Worm (Caenorhabditis elegans): ENCODE results near the gene frh-1.

The frh-1 gene

DNA sequence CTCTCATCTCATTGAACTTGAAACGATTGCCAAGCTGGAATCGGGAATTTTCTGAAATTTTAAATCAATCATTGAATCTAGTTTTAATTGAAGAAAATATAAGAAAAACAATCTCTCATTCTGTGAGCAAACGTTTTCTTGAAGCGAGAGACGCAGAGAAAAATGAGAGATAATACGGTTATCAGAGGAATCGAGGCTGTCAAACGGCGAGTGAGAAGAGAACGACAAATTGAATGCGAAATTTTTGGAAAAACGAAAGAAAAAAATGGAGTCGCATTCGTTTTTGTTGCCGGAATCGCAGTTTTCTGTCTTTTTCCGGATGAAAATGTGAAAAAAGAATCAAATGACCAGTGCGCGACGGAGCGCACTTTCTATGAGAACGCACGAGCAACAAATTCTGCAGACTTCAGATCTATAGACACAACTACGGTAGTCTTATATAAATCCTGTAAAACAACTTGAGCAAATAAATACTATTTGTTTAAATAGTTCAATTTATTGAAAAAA, 43.6 kb upstream of the frh-1 start, which contains the start of gene tex-2 (continued):
- TF ChIP-seq F49E8.2 (tag; optimal IDR thresholded peaks at IDR 0.05; ENCODE audit: borderline replicate concordance) (no peak), nhr-11 (tag; optimal IDR thresholded peaks at IDR 0.05) (no peak), T26A8.4 (GFP tag; IDR thresholded peaks at IDR 0.05) (no peak), vab-7 (GFP tag; IDR thresholded peaks at IDR 0.05) (no peak), madf-5 (GFP tag; IDR thresholded peaks at IDR 0.05) (no peak), nhr-48 (tag; optimal IDR thresholded peaks at IDR 0.05) (no peak), egl-43 (GFP tag; IDR thresholded peaks at IDR 0.05) (no peak), sdz-12 (GFP tag; optimal IDR thresholded peaks at IDR 0.05) (no peak), unc-62 (GFP tag; optimal IDR thresholded peaks at IDR 0.05 in 1 of 2) (no peak), unc-62 (tag; optimal IDR thresholded peaks at IDR 0.05) (no peak), ceh-44 (GFP tag; IDR thresholded peaks at IDR 0.05) (no peak), nhr-10 (tag; optimal IDR thresholded peaks at IDR 0.05) (no peak), spr-1 (tag; optimal IDR thresholded peaks at IDR 0.05) (no peak), attf-4 (tag; optimal IDR thresholded peaks at IDR 0.05) (no peak), daf-19 (GFP tag; conservative IDR thresholded peaks at IDR 0.05) (no peak), pha-4 (GFP tag; IDR thresholded peaks at IDR 0.05) (no peak), pha-4 (tag; optimal IDR thresholded peaks at IDR 0.05) (no peak), aly-2 (tag; optimal IDR thresholded peaks at IDR 0.05) (no peak), zfp-3 (GFP tag; conservative IDR thresholded peaks at IDR 0.05) (no peak), F26F4.8 (GFP tag; conservative IDR thresholded peaks at IDR 0.05) (no peak), arid-1 (GFP tag; conservative IDR thresholded peaks at IDR 0.05) (no peak), mep-1 (tag; optimal IDR thresholded peaks at IDR 0.05) (peak; percentile 53), mes-2 (tag; optimal IDR thresholded peaks at IDR 0.05; ENCODE audit: poor library complexity, severe bottlenecking) (peak; percentile 71), ztf-11 (tag; optimal IDR thresholded peaks at IDR 0.05) (no peak), dpl-1 (GFP tag; optimal IDR thresholded peaks at IDR 0.05) (peak; percentile 2), daf-16 (GFP tag; optimal IDR thresholded peaks at IDR 0.05) (no peak), daf-16 (tag; optimal IDR thresholded peaks at IDR 0.05) (peak; percentile 64), mdl-1 (tag; optimal IDR thresholded peaks at IDR 0.05) (peak in 1 of 2 experiments; percentile 24), snpc-1.2 (GFP tag; IDR thresholded peaks at IDR 0.05) (no peak), nhr-41 (GFP tag; IDR thresholded peaks at IDR 0.05) (no peak), lin-13 (GFP tag; optimal IDR thresholded peaks at IDR 0.05) (peak; percentile 10), dve-1 (tag; optimal IDR thresholded peaks at IDR 0.05; ENCODE audit: insufficient read depth) (peak; percentile 86), spr-3 (GFP tag; optimal IDR thresholded peaks at IDR 0.05) (no peak), daf-12 (tag; optimal IDR thresholded peaks at IDR 0.05) (no peak), lim-7 (GFP tag; IDR thresholded peaks at IDR 0.05) (no peak), tag-97 (GFP tag; IDR thresholded peaks at IDR 0.05) (no peak), nhr-25 (tag; optimal IDR thresholded peaks at IDR 0.05; ENCODE audit: borderline replicate concordance, insufficient read depth) (no peak), fkh-10 (GFP tag; optimal IDR thresholded peaks at IDR 0.05) (peak; percentile 43), mdt-29 (GFP tag; IDR thresholded peaks at IDR 0.05) (no peak), ces-1 (GFP tag; optimal IDR thresholded peaks at IDR 0.05) (no peak), F37D6.2 (tag; optimal IDR thresholded peaks at IDR 0.05) (peak; percentile 17), hif-1 (tag; optimal IDR thresholded peaks at IDR 0.05) (peak in 1 of 2 experiments; percentile 14), mxl-3 (GFP tag; optimal IDR thresholded peaks at IDR 0.05) (no peak), zag-1 (tag; optimal IDR thresholded peaks at IDR 0.05) (no peak), lin-39 (tag; optimal IDR thresholded peaks at IDR 0.05) (no peak), F10B5.3 (tag; optimal IDR thresholded peaks at IDR 0.05) (no peak), unc-130 (GFP tag; optimal IDR thresholded peaks at IDR 0.05) (peak; percentile 49), nhr-6 (tag; optimal IDR thresholded peaks at IDR 0.05) (no peak), saeg-2 (GFP tag; IDR thresholded peaks at IDR 0.05) (no peak), egl-27 (tag; optimal IDR thresholded peaks at IDR 0.05) (no peak), nhr-76 (tag; optimal IDR thresholded peaks at IDR 0.05) (no peak), hlh-30 (tag; optimal IDR thresholded peaks at IDR 0.05; ENCODE audit: insufficient read depth) (peak; percentile 19)
